Worm (Caenorhabditis elegans) whole organism, young adult: Measurements from ENCODE around the gene ncl-1.

Experiments used
- B0035.1 ChIP-seq: sonication (generic microtip); optimal IDR thresholded peaks from 2 replicates; lab custom pipeline; 2016; ENCODE audit warnings: missing genetic modification characterization, mild to moderate bottlenecking, missing compliant biosample characterization, missing genotype, missing genetic modification reagents
- B0336.3 ChIP-seq: fragments of 200-800 bp; sonication (Bioruptor generic); IDR thresholded peaks from 2 replicates; pipeline ENCODE4 v1.3.6; 2022; ENCODE audit warnings: missing genetic modification characterization, missing compliant biosample characterization
- C06A6.2 ChIP-seq: fragments of 200-800 bp; sonication (Bioruptor generic); conservative IDR thresholded peaks from 2 replicates; pipeline ENCODE4 v1.3.6; 2022; ENCODE audit warnings: missing genetic modification characterization, missing compliant biosample characterization
- F23B12.7 ChIP-seq: sonication (generic microtip); optimal IDR thresholded peaks from 2 replicates; lab custom pipeline; 2017; ENCODE audit warnings: missing genetic modification characterization, mild to moderate bottlenecking, missing compliant biosample characterization, antibody characterized with exemption, moderate library complexity; ENCODE audit not compliant: insufficient read depth
- F33H1.4 ChIP-seq: fragments of 200-800 bp; sonication (Bioruptor generic); IDR thresholded peaks from 2 replicates; pipeline ENCODE4 v1.3.6; 2022; ENCODE audit warnings: missing genetic modification reagents, missing genetic modification characterization, missing compliant biosample characterization
- F37B4.10 ChIP-seq: fragments of 200-800 bp; sonication (Bioruptor generic); IDR thresholded peaks from 2 replicates; pipeline ENCODE4 v1.3.6; 2022; ENCODE audit warnings: missing genetic modification characterization, missing compliant biosample characterization
- K12H6.12 ChIP-seq: fragments of 200-800 bp; sonication (Bioruptor generic); optimal IDR thresholded peaks from 2 replicates; lab custom pipeline; 2018; ENCODE audit warnings: mild to moderate bottlenecking, missing genetic modification characterization, missing compliant biosample characterization
- Y56A3A.18 ChIP-seq: fragments of 200-800 bp; sonication (Bioruptor generic); IDR thresholded peaks from 2 replicates; pipeline ENCODE4 v1.3.6; 2022; ENCODE audit warnings: missing genetic modification reagents, missing genetic modification characterization, missing compliant biosample characterization
- Y67H2A.10 ChIP-seq: fragments of 200-800 bp; sonication (Bioruptor generic); conservative IDR thresholded peaks from 2 replicates; pipeline ENCODE4 v1.3.6; 2022; ENCODE audit warnings: missing genetic modification reagents, missing genetic modification characterization, missing compliant biosample characterization
- ZK185.1 ChIP-seq: sonication (generic microtip); optimal IDR thresholded peaks from 2 replicates; lab custom pipeline; 2016; ENCODE audit warnings: mild to moderate bottlenecking, missing genetic modification characterization, missing compliant biosample characterization; ENCODE audit not compliant: poor library complexity, severe bottlenecking
- aptf-3 ChIP-seq: fragments of 200-800 bp; sonication (Bioruptor generic); IDR thresholded peaks from 2 replicates; pipeline ENCODE4 v1.3.6; 2022; ENCODE audit warnings: missing genetic modification characterization, missing compliant biosample characterization
- atf-7 ChIP-seq: sonication (generic microtip); optimal IDR thresholded peaks from 2 replicates; lab custom pipeline; 2017; ENCODE audit warnings: mild to moderate bottlenecking, missing genetic modification characterization, missing compliant biosample characterization
- attf-6 ChIP-seq: fragments of 200-800 bp; sonication (Bioruptor generic); IDR thresholded peaks from 2 replicates; pipeline ENCODE4 v1.3.6; 2022; ENCODE audit warnings: missing genetic modification reagents, missing genetic modification characterization, missing compliant biosample characterization
- bed-1 ChIP-seq: fragments of 200-800 bp; sonication (Bioruptor generic); IDR thresholded peaks from 2 replicates; pipeline ENCODE4 v1.3.6; 2022; ENCODE audit warnings: missing genetic modification reagents, missing genetic modification characterization, missing compliant biosample characterization
- ceh-40 ChIP-seq: fragments of 200-800 bp; sonication (Bioruptor generic); IDR thresholded peaks from 2 replicates; pipeline ENCODE4 v1.3.6; 2022; ENCODE audit warnings: missing genetic modification characterization, missing compliant biosample characterization
- ceh-58 ChIP-seq: fragments of 200-800 bp; sonication (Bioruptor generic); IDR thresholded peaks from 2 replicates; pipeline ENCODE4 v1.3.6; 2022; ENCODE audit warnings: missing genetic modification characterization, missing compliant biosample characterization
- ceh-79 ChIP-seq: sonication (generic microtip); optimal IDR thresholded peaks from 2 replicates; lab custom pipeline; 2017; ENCODE audit warnings: mild to moderate bottlenecking, missing genetic modification characterization, missing compliant biosample characterization
- ceh-91 ChIP-seq: fragments of 200-800 bp; sonication (Bioruptor generic); IDR thresholded peaks from 2 replicates; pipeline ENCODE4 v1.3.6; 2022; ENCODE audit warnings: missing genetic modification reagents, missing genetic modification characterization, missing compliant biosample characterization
- dox-1 ChIP-seq: fragments of 200-800 bp; sonication (Bioruptor generic); IDR thresholded peaks from 2 replicates; pipeline ENCODE4 v1.3.6; 2022; ENCODE audit warnings: missing genetic modification reagents, missing genetic modification characterization, missing compliant biosample characterization
- dpff-1 ChIP-seq: sonication (generic microtip); optimal IDR thresholded peaks from 2 replicates; lab custom pipeline; 2017; ENCODE audit warnings: mild to moderate bottlenecking, missing genetic modification characterization, missing compliant biosample characterization
- egl-44 ChIP-seq: fragments of 200-800 bp; sonication (Bioruptor generic); IDR thresholded peaks from 2 replicates; pipeline ENCODE4 v1.3.6; 2022; ENCODE audit warnings: missing genetic modification reagents, missing genetic modification characterization, missing compliant biosample characterization
- ekl-4 ChIP-seq: fragments of 200-800 bp; sonication (Bioruptor generic); IDR thresholded peaks from 2 replicates; pipeline ENCODE4 v1.3.6; 2022; ENCODE audit warnings: missing genetic modification reagents, missing genetic modification characterization, missing compliant biosample characterization
- ets-4 ChIP-seq: fragments of 200-800 bp; sonication (Bioruptor generic); optimal IDR thresholded peaks from 2 replicates; lab custom pipeline; 2018; ENCODE audit warnings: mild to moderate bottlenecking, missing genetic modification characterization, missing compliant biosample characterization
- fkh-3 ChIP-seq: sonication (generic microtip); optimal IDR thresholded peaks from 2 replicates; lab custom pipeline; 2016; ENCODE audit warnings: mild to moderate bottlenecking, missing genetic modification characterization, missing compliant biosample characterization
- him-1 ChIP-seq: sonication (generic microtip); optimal IDR thresholded peaks from 2 replicates; lab custom pipeline; 2016; ENCODE audit warnings: missing genotype, missing genetic modification reagents, missing genetic modification characterization, missing compliant biosample characterization
- hlh-12 ChIP-seq: sonication (generic microtip); optimal IDR thresholded peaks from 2 replicates; lab custom pipeline; 2016; ENCODE audit warnings: missing genetic modification characterization, missing compliant biosample characterization
- hmg-1.2 ChIP-seq: fragments of 200-800 bp; sonication (Bioruptor generic); IDR thresholded peaks from 2 replicates; pipeline ENCODE4 v1.3.6; 2022; ENCODE audit warnings: missing genetic modification reagents, missing genetic modification characterization, missing compliant biosample characterization
- hmg-20 ChIP-seq: fragments of 200-800 bp; sonication (Bioruptor generic); IDR thresholded peaks from 2 replicates; pipeline ENCODE4 v1.3.6; 2022; ENCODE audit warnings: missing genetic modification reagents, missing genetic modification characterization, missing compliant biosample characterization
- hrde-1 ChIP-seq: sonication (generic microtip); optimal IDR thresholded peaks from 2 replicates; lab custom pipeline; 2016; ENCODE audit warnings: missing genetic modification characterization, mild to moderate bottlenecking, missing compliant biosample characterization, moderate library complexity, missing genotype, missing genetic modification reagents, borderline replicate concordance
- hsf-1 ChIP-seq: fragments of 200-800 bp; sonication (Bioruptor generic); IDR thresholded peaks from 2 replicates; pipeline ENCODE4 v1.3.6; 2022; ENCODE audit warnings: missing genetic modification reagents, missing genetic modification characterization, missing compliant biosample characterization
- lag-1 ChIP-seq: fragments of 200-800 bp; sonication (Bioruptor generic); IDR thresholded peaks from 2 replicates; pipeline ENCODE4 v1.3.6; 2022; ENCODE audit warnings: missing genetic modification reagents, missing genetic modification characterization, missing compliant biosample characterization
- lir-1 ChIP-seq: fragments of 200-800 bp; sonication (Bioruptor generic); conservative IDR thresholded peaks from 2 replicates; pipeline ENCODE4 v1.3.6; 2022; ENCODE audit warnings: missing genetic modification reagents, missing genetic modification characterization, missing compliant biosample characterization
- lsl-1 ChIP-seq: fragments of 200-800 bp; sonication (Bioruptor generic); optimal IDR thresholded peaks from 2 replicates; lab custom pipeline; 2018; ENCODE audit warnings: mild to moderate bottlenecking, missing genetic modification characterization, moderate library complexity, missing compliant biosample characterization
- madf-3 ChIP-seq: fragments of 200-800 bp; sonication (Bioruptor generic); IDR thresholded peaks from 2 replicates; pipeline ENCODE4 v1.3.6; 2022; ENCODE audit warnings: missing genetic modification reagents, missing genetic modification characterization, missing compliant biosample characterization
- mcd-1 ChIP-seq: fragments of 200-800 bp; sonication (Bioruptor generic); IDR thresholded peaks from 2 replicates; pipeline ENCODE4 v1.3.6; 2022; ENCODE audit warnings: missing genetic modification reagents, missing genetic modification characterization, missing compliant biosample characterization
- mel-28 ChIP-seq: sonication (generic microtip); optimal IDR thresholded peaks from 2 replicates; lab custom pipeline; 2016; ENCODE audit warnings: borderline replicate concordance, mild to moderate bottlenecking, missing genetic modification characterization, missing compliant biosample characterization
- nfya-2 ChIP-seq: fragments of 200-800 bp; sonication (Bioruptor generic); IDR thresholded peaks from 2 replicates; pipeline ENCODE4 v1.3.6; 2022; ENCODE audit warnings: missing genetic modification reagents, missing genetic modification characterization, missing compliant biosample characterization
- nhr-179 ChIP-seq: sonication (generic microtip); optimal IDR thresholded peaks from 2 replicates; lab custom pipeline; 2016; ENCODE audit warnings: mild to moderate bottlenecking, missing genetic modification characterization, missing compliant biosample characterization
- nhr-80 ChIP-seq: sonication (generic microtip); optimal IDR thresholded peaks from 2 replicates; lab custom pipeline; 2016; ENCODE audit warnings: missing genetic modification characterization, missing compliant biosample characterization
- rec-8 ChIP-seq, 2 experiments: sonication (generic microtip); optimal IDR thresholded peaks; 2 replicates each; lab custom pipeline; 2016; ENCODE audit warnings: mild to moderate bottlenecking in 2 of 2, missing genetic modification characterization in 2 of 2, missing genetic modification reagents in 2 of 2, missing genotype in 2 of 2, missing biosample characterization in 1 of 2, missing compliant biosample characterization in 1 of 2, moderate library complexity in 1 of 2
- repo-1 ChIP-seq: sonication (generic microtip); optimal IDR thresholded peaks from 2 replicates; lab custom pipeline; 2017; ENCODE audit warnings: mild to moderate bottlenecking, missing genetic modification characterization, missing compliant biosample characterization
- rpc-1 ChIP-seq, 2 experiments: fragments of 150-350 bp in 1 of 2; sonication (generic microtip) in 1 of 2; optimal IDR thresholded peaks; 2 replicates each; lab custom pipeline; 2014 to 2018; ENCODE audit warnings: missing biosample characterization in 1 of 2, missing genetic modification characterization in 1 of 2, missing genetic modification reagents in 1 of 2, missing genotype in 1 of 2
- snpc-1.3 ChIP-seq: sonication (generic microtip); optimal IDR thresholded peaks from 2 replicates; lab custom pipeline; 2017; ENCODE audit warnings: missing genetic modification characterization, mild to moderate bottlenecking, missing compliant biosample characterization, antibody characterized with exemption, moderate library complexity, missing genotype, missing genetic modification reagents; ENCODE audit not compliant: insufficient read depth
- sptf-2 ChIP-seq: fragments of 200-800 bp; sonication (Bioruptor generic); optimal IDR thresholded peaks from 2 replicates; lab custom pipeline; 2018; ENCODE audit warnings: mild to moderate bottlenecking, missing genetic modification characterization, missing compliant biosample characterization
- tbp1 ChIP-seq: fragments of 200-800 bp; sonication (Bioruptor generic); optimal IDR thresholded peaks from 2 replicates; lab custom pipeline; 2018; ENCODE audit warnings: mild to moderate bottlenecking, missing genetic modification characterization, missing compliant biosample characterization
- unc-62 ChIP-seq: fragments of 150-350 bp; optimal IDR thresholded peaks from 2 replicates; lab custom pipeline; 2014; ENCODE audit warnings: missing biosample characterization, missing genetic modification reagents, missing genetic modification characterization
- zim-3 ChIP-seq: sonication (generic microtip); optimal IDR thresholded peaks from 2 replicates; lab custom pipeline; 2017; ENCODE audit warnings: mild to moderate bottlenecking, missing genetic modification characterization, moderate library complexity, missing compliant biosample characterization
- ztf-25 ChIP-seq: fragments of 200-800 bp; sonication (Bioruptor generic); IDR thresholded peaks from 2 replicates; pipeline ENCODE4 v1.3.6; 2022; ENCODE audit warnings: missing genetic modification reagents, missing genetic modification characterization, missing compliant biosample characterization
- ztf-6 ChIP-seq: fragments of 200-800 bp; sonication (Bioruptor generic); IDR thresholded peaks from 2 replicates; pipeline ENCODE4 v1.3.6; 2022; ENCODE audit warnings: missing genetic modification reagents, missing genetic modification characterization, missing compliant biosample characterization

The ncl-1 gene

ce11 chrIII:7769965-7770364, 50.4 kb downstream of the ncl-1 start, which contains the start of gene snu-23:
snu-23 (minus strand) TSS chrIII:7770120.
- TF ChIP-seq lsl-1 (GFP tag; lab: Kevin White, UChicago) (peak; percentile 38), tbp1 (GFP tag; lab: Kevin White, UChicago) (peak; percentile 47), fkh-3 (tag; lab: Kevin White, UChicago) (no peak), Y67H2A.10 (GFP tag; lab: Robert Waterston, UW) (no peak), nhr-179 (tag; lab: Kevin White, UChicago) (no peak), ets-4 (GFP tag; lab: Kevin White, UChicago) (no peak), nfya-2 (GFP tag; lab: Robert Waterston, UW) (no peak), rpc-1 (optimal IDR thresholded peaks at IDR 0.05; lab: Kevin White, UChicago) (no peak), rpc-1 (tag; optimal IDR thresholded peaks at IDR 0.05; lab: Kevin White, UChicago) (peak; percentile 32), repo-1 (tag; lab: Kevin White, UChicago) (no peak), atf-7 (tag; lab: Kevin White, UChicago) (no peak), hmg-20 (GFP tag; lab: Robert Waterston, UW) (no peak), ztf-6 (no peak), zim-3 (tag; lab: Kevin White, UChicago) (no peak), attf-6 (GFP tag; lab: Robert Waterston, UW) (no peak), ZK185.1 (no peak), Y56A3A.18 (GFP tag; lab: Robert Waterston, UW) (no peak), lag-1 (GFP tag; lab: Robert Waterston, UW) (no peak), B0336.3 (no peak), F23B12.7 (no peak), him-1 (no peak), ceh-79 (tag; lab: Kevin White, UChicago) (no peak), dox-1 (GFP tag; lab: Robert Waterston, UW) (peak; percentile 47; the same call in 1 of the 2 replicates), hrde-1 (no peak), dpff-1 (no peak), ekl-4 (GFP tag; lab: Robert Waterston, UW) (no peak), F37B4.10 (no peak), ceh-58 (GFP tag; lab: Robert Waterston, UW) (no peak), C06A6.2 (GFP tag; lab: Robert Waterston, UW) (no peak), K12H6.12 (tag; lab: Kevin White, UChicago) (no peak), B0035.1 (tag; lab: Kevin White, UChicago) (no peak), bed-1 (GFP tag; lab: Robert Waterston, UW) (no peak), lir-1 (GFP tag; lab: Robert Waterston, UW) (no peak), ztf-25 (GFP tag; lab: Robert Waterston, UW) (no peak), mcd-1 (no peak), mel-28 (tag; lab: Kevin White, UChicago) (no peak), ceh-40 (GFP tag; lab: Robert Waterston, UW) (no peak), hmg-1.2 (GFP tag; lab: Robert Waterston, UW) (peak; percentile 44; the same call in 1 of the 2 replicates), snpc-1.3 (no peak), madf-3 (GFP tag; lab: Robert Waterston, UW) (0 out of 2 replicates have a peak, but pooled peaks have one; percentile 48), F33H1.4 (GFP tag; lab: Robert Waterston, UW) (no peak), egl-44 (GFP tag; lab: Robert Waterston, UW) (no peak), unc-62 (GFP tag; lab: Kevin White, UChicago) (no peak), hlh-12 (tag; lab: Kevin White, UChicago) (no peak), rec-8 (tag; optimal IDR thresholded peaks at IDR 0.05; lab: Kevin White, UChicago) (no peak), hsf-1 (GFP tag; lab: Robert Waterston, UW) (no peak), nhr-80 (tag; lab: Kevin White, UChicago) (no peak), ceh-91 (no peak), aptf-3 (GFP tag; lab: Robert Waterston, UW) (no peak), sptf-2 (GFP tag; lab: Kevin White, UChicago) (no peak)
